Fruit fly (Drosophila melanogaster) whole organism, embryonic: ENCODE results near the gene nmo.

Experiments
- Ada2b ChIP-seq: fragments of 200-800 bp; sonication (Bioruptor generic); IDR thresholded peaks from 2 replicates; pipeline ENCODE4 v1.3.6; 2022; ENCODE audit warnings: missing biosample characterization, missing genetic modification characterization
- CG11093 ChIP-seq: fragments of 200-800 bp; sonication (Bioruptor generic); IDR thresholded peaks from 3 replicates; pipeline ENCODE4 v1.3.6; 2022; ENCODE audit warnings: missing biosample characterization, missing genetic modification characterization
- CG13624 ChIP-seq: fragments of 200-800 bp; sonication (Bioruptor generic); optimal IDR thresholded peaks from 2 replicates; lab custom pipeline; 2016; ENCODE audit warnings: missing biosample characterization, missing genetic modification characterization
- CG14667 ChIP-seq: fragments of 200-800 bp; sonication (Bioruptor generic); IDR thresholded peaks from 2 replicates; pipeline ENCODE4 v1.3.6; 2022; ENCODE audit warnings: missing biosample characterization, missing genetic modification characterization
- CG14710 ChIP-seq: fragments of 200-800 bp; sonication (Bioruptor generic); optimal IDR thresholded peaks from 3 replicates; lab custom pipeline; 2019; ENCODE audit warnings: missing biosample characterization, mild to moderate bottlenecking, missing genetic modification characterization, moderate library complexity
- CG15269 ChIP-seq: fragments of 200-800 bp; sonication (Bioruptor generic); optimal IDR thresholded peaks from 2 replicates; lab custom pipeline; 2018; ENCODE audit warnings: missing biosample characterization, mild to moderate bottlenecking, missing genetic modification characterization, moderate library complexity
- CG15696 ChIP-seq: fragments of 200-800 bp; sonication (Bioruptor generic); optimal IDR thresholded peaks from 2 replicates; lab custom pipeline; 2019; ENCODE audit warnings: missing biosample characterization, mild to moderate bottlenecking, missing genetic modification characterization, moderate library complexity
- CG17328 ChIP-seq: fragments of 200-800 bp; sonication (Bioruptor generic); IDR thresholded peaks from 2 replicates; pipeline ENCODE4 v1.3.6; 2022; ENCODE audit warnings: missing biosample characterization, missing genetic modification characterization
- CG17829 ChIP-seq: fragments of 200-800 bp; optimal IDR thresholded peaks from 2 replicates; lab custom pipeline; 2019; ENCODE audit warnings: missing biosample characterization, mild to moderate bottlenecking, missing genetic modification characterization, moderate library complexity
- CG18476 ChIP-seq: fragments of 200-800 bp; sonication (Bioruptor generic); optimal IDR thresholded peaks from 2 replicates; lab custom pipeline; 2016; ENCODE audit warnings: missing biosample characterization, mild to moderate bottlenecking, missing genetic modification characterization
- CG30020 ChIP-seq: fragments of 200-800 bp; optimal IDR thresholded peaks from 2 replicates; lab custom pipeline; 2019; ENCODE audit warnings: missing biosample characterization, mild to moderate bottlenecking, missing genetic modification characterization, moderate library complexity
- CG30403 ChIP-seq: fragments of 200-800 bp; sonication (Bioruptor generic); optimal IDR thresholded peaks from 3 replicates; lab custom pipeline; 2016; ENCODE audit warnings: missing biosample characterization, missing genetic modification characterization
- CG3065 ChIP-seq: fragments of 200-800 bp; sonication (Bioruptor generic); optimal IDR thresholded peaks from 2 replicates; lab custom pipeline; 2016; ENCODE audit warnings: missing biosample characterization, missing genetic modification characterization
- CG31224 ChIP-seq: fragments of 200-800 bp; sonication (Bioruptor generic); IDR thresholded peaks from 2 replicates; pipeline ENCODE4 v1.3.6; 2022; ENCODE audit warnings: missing biosample characterization, missing genetic modification characterization
- CG32532 ChIP-seq: fragments of 200-800 bp; sonication (Bioruptor generic); IDR thresholded peaks from 2 replicates; pipeline ENCODE4 v1.3.6; 2022; ENCODE audit warnings: missing biosample characterization, missing genetic modification characterization
- CG3281 ChIP-seq: fragments of 200-800 bp; sonication (Bioruptor generic); optimal IDR thresholded peaks from 3 replicates; lab custom pipeline; 2017; ENCODE audit warnings: missing biosample characterization, mild to moderate bottlenecking, missing genetic modification characterization
- CG43689 ChIP-seq: fragments of 200-800 bp; sonication (Bioruptor generic); IDR thresholded peaks from 2 replicates; pipeline ENCODE4 v1.3.6; 2022; ENCODE audit warnings: missing biosample characterization, missing genetic modification characterization
- CG7839 ChIP-seq: fragments of 200-800 bp; sonication (Bioruptor generic); optimal IDR thresholded peaks from 3 replicates; lab custom pipeline; 2018; ENCODE audit warnings: missing biosample characterization, mild to moderate bottlenecking, missing genetic modification characterization, moderate library complexity
- CG8478 ChIP-seq: fragments of >200 bp; optimal IDR thresholded peaks from 2 replicates; lab custom pipeline; 2018
- CG9215 ChIP-seq: fragments of 200-800 bp; sonication (Bioruptor generic); IDR thresholded peaks from 2 replicates; pipeline ENCODE4 v1.3.6; 2022; ENCODE audit warnings: missing biosample characterization, missing genetic modification characterization
- CG9437 ChIP-seq: fragments of 200-800 bp; sonication (Bioruptor generic); optimal IDR thresholded peaks from 2 replicates; lab custom pipeline; 2018; ENCODE audit warnings: missing biosample characterization, mild to moderate bottlenecking, missing genetic modification characterization
- Ets97D ChIP-seq: fragments of 200-800 bp; sonication (Bioruptor generic); optimal IDR thresholded peaks from 3 replicates; lab custom pipeline; 2016; ENCODE audit warnings: missing biosample characterization, missing genetic modification characterization
- Fer1 ChIP-seq: fragments of 200-800 bp; sonication (Bioruptor generic); optimal IDR thresholded peaks from 2 replicates; lab custom pipeline; 2017; ENCODE audit warnings: missing biosample characterization, mild to moderate bottlenecking, missing genetic modification characterization
- Hey ChIP-seq: fragments of 200-800 bp; sonication (Bioruptor generic); optimal IDR thresholded peaks from 3 replicates; lab custom pipeline; 2018; ENCODE audit warnings: missing biosample characterization, mild to moderate bottlenecking, missing genetic modification characterization
- Nf-YC ChIP-seq: fragments of 200-800 bp; optimal IDR thresholded peaks from 3 replicates; lab custom pipeline; 2019; ENCODE audit warnings: missing biosample characterization, mild to moderate bottlenecking, missing genetic modification characterization, moderate library complexity
- Ravus ChIP-seq: fragments of 200-800 bp; sonication (Bioruptor generic); IDR thresholded peaks from 2 replicates; pipeline ENCODE4 v1.3.6; 2022; ENCODE audit warnings: missing biosample characterization, missing genetic modification characterization
- Ssrp ChIP-seq: fragments of 200-800 bp; sonication (Bioruptor generic); optimal IDR thresholded peaks from 2 replicates; lab custom pipeline; 2018; ENCODE audit warnings: missing biosample characterization, mild to moderate bottlenecking, missing genetic modification characterization, moderate library complexity
- ato ChIP-seq: fragments of 200-800 bp; sonication (Bioruptor generic); IDR thresholded peaks from 2 replicates; pipeline ENCODE4 v1.3.6; 2022; ENCODE audit warnings: missing biosample characterization, missing genetic modification characterization; ENCODE audit not compliant: partially characterized antibody
- bsh ChIP-seq, 2 experiments: fragments of 200-800 bp; sonication (Bioruptor generic); optimal IDR thresholded peaks; 2 replicates each; lab custom pipeline; 2017 to 2018; ENCODE audit warnings: mild to moderate bottlenecking in 2 of 2, missing biosample characterization in 2 of 2, missing genetic modification characterization in 2 of 2, moderate library complexity in 1 of 2
- corto ChIP-seq: fragments of 200-800 bp; sonication (Bioruptor generic); optimal IDR thresholded peaks from 2 replicates; lab custom pipeline; 2016; ENCODE audit warnings: missing biosample characterization, mild to moderate bottlenecking, missing genetic modification characterization, moderate library complexity
- dati ChIP-seq: fragments of 200-800 bp; sonication (Bioruptor generic); IDR thresholded peaks from 2 replicates; pipeline ENCODE4 v1.3.6; 2022; ENCODE audit warnings: missing biosample characterization, missing genetic modification characterization
- dpn ChIP-seq, 2 experiments: fragments of 200-800 bp; sonication (Bioruptor generic); optimal IDR thresholded peaks; 3 replicates each; lab custom pipeline; 2016; ENCODE audit warnings: missing biosample characterization in 2 of 2, missing genetic modification characterization in 2 of 2
- dysf ChIP-seq: fragments of 200-800 bp; sonication (Bioruptor generic); IDR thresholded peaks from 3 replicates; pipeline ENCODE4 v1.3.6; 2022; ENCODE audit warnings: missing biosample characterization, missing genetic modification characterization
- esg ChIP-seq: fragments of 200-800 bp; sonication (Bioruptor generic); conservative IDR thresholded peaks from 2 replicates; pipeline ENCODE4 v1.3.6; 2022; ENCODE audit warnings: missing biosample characterization, missing genetic modification characterization
- eve ChIP-seq, 2 experiments: fragments of >200 bp; optimal IDR thresholded peaks; 2 replicates each; lab custom pipeline; 2017; ENCODE audit warnings: missing biosample characterization in 2 of 2, missing genetic modification characterization in 2 of 2
- ham ChIP-seq: fragments of 200-800 bp; sonication (Bioruptor generic); IDR thresholded peaks from 2 replicates; pipeline ENCODE4 v1.3.6; 2022; ENCODE audit warnings: missing biosample characterization, missing genetic modification characterization
- lab ChIP-seq: fragments of 200-800 bp; sonication (Bioruptor generic); optimal IDR thresholded peaks from 3 replicates; lab custom pipeline; 2017; ENCODE audit warnings: missing biosample characterization, missing genetic modification characterization, mild to moderate bottlenecking, moderate library complexity, missing genetic modification reagents
- lilli ChIP-seq: fragments of 200-800 bp; sonication (Bioruptor generic); optimal IDR thresholded peaks from 3 replicates; lab custom pipeline; 2016; ENCODE audit warnings: missing biosample characterization, missing genetic modification characterization
- lov ChIP-seq, 2 experiments: fragments of 200-800 bp in 1 of 2; fragments of >200 bp in 1 of 2; sonication (Bioruptor generic) in 1 of 2; IDR thresholded peaks in 1 of 2; optimal IDR thresholded peaks in 1 of 2; 2 replicates in 1 of 2; 3 replicates in 1 of 2; pipeline versions ENCODE4 v1.3.6 to Lab custom; 2017 to 2022; ENCODE audit warnings: missing biosample characterization in 1 of 2, missing genetic modification characterization in 1 of 2
- phol ChIP-seq: fragments of 200-800 bp; sonication (Bioruptor generic); optimal IDR thresholded peaks from 3 replicates; lab custom pipeline; 2018; ENCODE audit warnings: missing biosample characterization, mild to moderate bottlenecking, missing genetic modification characterization, moderate library complexity
- prd ChIP-seq, 3 experiments: fragments of >200 bp in 2 of 3; fragments of 200-800 bp in 1 of 3; sonication (Bioruptor generic) in 1 of 3; optimal IDR thresholded peaks in 2 of 3; IDR thresholded peaks in 1 of 3; 2 replicates in 2 of 3; 3 replicates in 1 of 3; pipeline versions ENCODE4 v1.3.6 to Lab custom; 2017 to 2022; ENCODE audit warnings: missing biosample characterization in 1 of 3, missing genetic modification characterization in 1 of 3
- seq ChIP-seq: fragments of 200-800 bp; sonication (Bioruptor generic); IDR thresholded peaks from 2 replicates; pipeline ENCODE4 v1.3.6; 2022; ENCODE audit warnings: missing biosample characterization, missing genetic modification characterization
- stwl ChIP-seq: fragments of 200-800 bp; sonication (Bioruptor generic); optimal IDR thresholded peaks from 3 replicates; lab custom pipeline; 2018; ENCODE audit warnings: missing biosample characterization, mild to moderate bottlenecking, missing genetic modification characterization, moderate library complexity
- tin ChIP-seq: fragments of 200-800 bp; sonication (Bioruptor generic); optimal IDR thresholded peaks from 3 replicates; lab custom pipeline; 2016; ENCODE audit warnings: missing biosample characterization, missing genetic modification characterization
- ttk ChIP-seq: fragments of 200-800 bp; sonication (Bioruptor generic); IDR thresholded peaks from 2 replicates; pipeline ENCODE4 v2.1.2; 2022; ENCODE audit warnings: missing biosample characterization, missing genetic modification characterization
- zen2 ChIP-seq: fragments of 200-800 bp; sonication (Bioruptor generic); IDR thresholded peaks from 3 replicates; pipeline ENCODE4 v1.3.6; 2022; ENCODE audit warnings: missing biosample characterization, missing genetic modification characterization; ENCODE audit not compliant: partially characterized antibody
- zfh1 ChIP-seq: fragments of 200-800 bp; sonication (Bioruptor generic); IDR thresholded peaks from 3 replicates; pipeline ENCODE4 v1.3.6; 2022; ENCODE audit warnings: missing biosample characterization, missing genetic modification characterization

Gene nmo

DNA sequence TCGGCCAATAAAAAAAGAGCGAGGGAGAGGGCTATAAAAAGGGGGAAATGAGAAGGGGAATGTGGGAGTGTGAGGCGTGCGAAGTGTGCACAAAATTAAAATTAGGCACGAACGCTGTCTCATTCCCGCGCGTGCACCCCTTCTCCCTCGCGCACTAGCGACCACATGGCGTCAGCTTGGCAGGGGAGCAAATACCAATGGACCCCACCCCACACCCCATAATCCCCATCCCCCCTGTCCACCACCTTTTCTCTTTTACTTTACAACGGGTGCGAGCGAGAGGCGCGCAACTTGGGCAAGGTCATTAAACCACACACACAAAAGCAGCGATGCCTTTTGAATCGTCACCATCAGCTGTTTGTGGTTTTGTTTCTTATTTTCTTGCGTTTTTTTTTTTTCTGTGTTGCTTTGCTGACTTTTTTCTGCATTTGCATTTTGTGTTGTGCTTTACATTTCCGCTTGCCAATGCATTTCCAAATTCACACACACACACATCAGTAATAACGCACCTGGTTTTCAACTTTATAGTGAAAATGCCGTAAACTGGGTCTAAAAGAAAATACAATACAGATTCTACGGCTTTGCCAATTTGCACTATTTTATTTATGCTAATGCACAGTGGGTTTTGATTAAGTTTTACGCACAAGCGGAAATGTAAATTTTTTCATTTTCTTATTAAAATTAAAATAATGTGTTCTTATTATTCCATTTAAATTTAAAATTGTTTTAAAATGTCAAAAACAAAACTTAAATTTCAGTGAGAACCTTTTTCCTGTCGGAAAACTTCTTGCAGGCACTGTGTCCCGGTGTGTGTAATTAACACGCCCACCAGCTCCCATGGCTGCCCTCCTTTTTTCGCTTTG lies 45.7 kb downstream of the nmo start (continued):
- TF ChIP-seq CG43689 (GFP tag; lab: Robert Waterston, UW): no peak
- peak; percentile 18 for TF ChIP-seq Fer1 (GFP tag; lab: Kevin White, UChicago)
- peak; percentile 16 to 21 for TF ChIP-seq bsh (GFP tag; optimal IDR thresholded peaks at IDR 0.05; lab: Kevin White, UChicago)
- peak; percentile 24 for TF ChIP-seq CG3281
- peak; percentile 46 for TF ChIP-seq lab (GFP tag; lab: Kevin White, UChicago)
- peak in 1 of 2 experiments; percentile 12 for TF ChIP-seq dpn (GFP tag; optimal IDR thresholded peaks at IDR 0.05; lab: Kevin White, UChicago)
- peak; percentile 19 for TF ChIP-seq tin (GFP tag; lab: Kevin White, UChicago)
- 0 out of 2 replicates have a peak, but pooled peaks have one; percentile 49 for TF ChIP-seq esg (GFP tag; lab: Robert Waterston, UW)
- no peak for TF ChIP-seq corto (GFP tag; lab: Kevin White, UChicago)
- TF ChIP-seq CG7839 (tag; lab: Kevin White, UChicago): peak; percentile 56
- no peak for TF ChIP-seq Ets97D (GFP tag; lab: Kevin White, UChicago)
- peak; percentile 5 for TF ChIP-seq CG14710 (tag; lab: Kevin White, UChicago)
- TF ChIP-seq lov (optimal IDR thresholded peaks at IDR 0.05; lab: Kevin White, UChicago): no peak
- TF ChIP-seq lov (GFP tag; IDR thresholded peaks at IDR 0.05; lab: Robert Waterston, UW): 0 out of 3 replicates have a peak, but pooled peaks have one; percentile 49
- TF ChIP-seq ttk: peak; percentile 58; the same call in 1 of the 2 replicates
- TF ChIP-seq phol (tag; lab: Kevin White, UChicago): peak; percentile 55
- TF ChIP-seq CG8478: no peak
- TF ChIP-seq zfh1 (GFP tag; lab: Robert Waterston, UW): peak; percentile 63; the same call in 1 of the 3 replicates
- TF ChIP-seq eve (GFP tag; optimal IDR thresholded peaks at IDR 0.05; lab: Kevin White, UChicago): peak in 1 of 2 experiments; percentile 51
- 0 out of 3 replicates have a peak, but pooled peaks have one; percentile 37 for TF ChIP-seq CG11093 (GFP tag; lab: Robert Waterston, UW)
- peak; percentile 59 for TF ChIP-seq CG15269
- TF ChIP-seq CG9437: peak; percentile 21
- TF ChIP-seq stwl (tag; lab: Kevin White, UChicago): no peak
- TF ChIP-seq CG3065: no peak
- peak; percentile 82 for TF ChIP-seq Ada2b (GFP tag; lab: Robert Waterston, UW)
- TF ChIP-seq CG14667: peak; percentile 46; the same call in 1 of the 2 replicates
- TF ChIP-seq CG18476 (GFP tag; lab: Kevin White, UChicago): peak; percentile 41
- peak; percentile 24 for TF ChIP-seq CG17829 (tag; lab: Kevin White, UChicago)
- TF ChIP-seq CG9215: peak; percentile 57; the same call in 1 of the 2 replicates
- peak; percentile 12 for TF ChIP-seq CG13624 (GFP tag; lab: Kevin White, UChicago)
- no peak for TF ChIP-seq CG30020 (tag; lab: Kevin White, UChicago)
- peak; percentile 56; the same call in 1 of the 2 replicates for TF ChIP-seq seq (GFP tag; lab: Robert Waterston, UW)
- no peak for TF ChIP-seq prd (optimal IDR thresholded peaks at IDR 0.05; lab: Kevin White, UChicago)
- TF ChIP-seq prd (GFP tag; IDR thresholded peaks at IDR 0.05; lab: Robert Waterston, UW): peak; percentile 76
- TF ChIP-seq Ravus (GFP tag; lab: Robert Waterston, UW): no peak
- peak; percentile 32 for TF ChIP-seq Hey (tag; lab: Kevin White, UChicago)
- peak; percentile 45 for TF ChIP-seq Nf-YC (tag; lab: Kevin White, UChicago)
- TF ChIP-seq CG15696 (tag; lab: Kevin White, UChicago): peak; percentile 8
- TF ChIP-seq ato: no peak
- peak; percentile 34; the same call in 1 of the 2 replicates for TF ChIP-seq dati (GFP tag; lab: Robert Waterston, UW)
- TF ChIP-seq CG32532: peak; percentile 82
- no peak for TF ChIP-seq zen2 (GFP tag; lab: Robert Waterston, UW)
- peak; percentile 79; the same call in 2 of the 3 replicates for TF ChIP-seq dysf (GFP tag; lab: Robert Waterston, UW)
- TF ChIP-seq CG30403 (GFP tag; lab: Kevin White, UChicago): peak; percentile 40
- peak; percentile 53 for TF ChIP-seq CG31224 (GFP tag; lab: Robert Waterston, UW)
- peak; percentile 48 for TF ChIP-seq lilli (GFP tag; lab: Kevin White, UChicago)
- peak; percentile 31 for TF ChIP-seq Ssrp (tag; lab: Kevin White, UChicago)
- 0 out of 2 replicates have a peak, but pooled peaks have one; percentile 21 for TF ChIP-seq CG17328 (GFP tag; lab: Robert Waterston, UW)
- 0 out of 2 replicates have a peak, but pooled peaks have one; percentile 18 for TF ChIP-seq ham (GFP tag; lab: Robert Waterston, UW)
